Worm (Caenorhabditis elegans): ENCODE data around the gene fipr-21.

DNA sequence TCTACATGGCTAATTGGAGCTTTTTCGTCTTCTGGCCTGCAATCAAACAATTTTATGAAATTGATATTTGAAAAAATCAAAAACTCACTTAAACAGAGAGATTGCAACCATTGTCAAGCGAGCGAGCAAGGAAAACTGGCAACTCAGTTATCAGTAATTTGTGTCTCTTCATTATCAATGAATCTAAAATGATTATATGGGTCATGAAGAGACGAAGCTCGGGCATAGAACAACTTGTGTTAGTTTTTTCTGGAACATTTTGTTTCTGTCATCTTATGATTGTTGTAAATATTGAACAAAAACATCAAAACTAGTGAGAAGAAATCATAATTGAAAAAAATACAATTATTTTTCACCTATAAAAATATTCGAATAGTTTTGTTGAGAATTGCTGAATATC, 36.7 kb downstream of the fipr-21 start, which contains the start of gene R07E3.1:
- TF ChIP-seq flt-1 (GFP tag; IDR thresholded peaks at IDR 0.05), result no peak
- no peak for TF ChIP-seq ref-1 (GFP tag; conservative IDR thresholded peaks at IDR 0.05)
- no peak for TF ChIP-seq cog-1 (tag; optimal IDR thresholded peaks at IDR 0.05)
- TF ChIP-seq ztf-23 (GFP tag; IDR thresholded peaks at IDR 0.05), result no peak
- no peak for TF ChIP-seq T22C8.4 (GFP tag; IDR thresholded peaks at IDR 0.05)
- no peak for TF ChIP-seq ztf-29 (GFP tag; IDR thresholded peaks at IDR 0.05)
- TF ChIP-seq tab-1 (GFP tag; IDR thresholded peaks at IDR 0.05), result no peak
